Fruit fly (Drosophila melanogaster): Measurements from ENCODE around the gene CG43335.

Gene CG43335

DNA sequence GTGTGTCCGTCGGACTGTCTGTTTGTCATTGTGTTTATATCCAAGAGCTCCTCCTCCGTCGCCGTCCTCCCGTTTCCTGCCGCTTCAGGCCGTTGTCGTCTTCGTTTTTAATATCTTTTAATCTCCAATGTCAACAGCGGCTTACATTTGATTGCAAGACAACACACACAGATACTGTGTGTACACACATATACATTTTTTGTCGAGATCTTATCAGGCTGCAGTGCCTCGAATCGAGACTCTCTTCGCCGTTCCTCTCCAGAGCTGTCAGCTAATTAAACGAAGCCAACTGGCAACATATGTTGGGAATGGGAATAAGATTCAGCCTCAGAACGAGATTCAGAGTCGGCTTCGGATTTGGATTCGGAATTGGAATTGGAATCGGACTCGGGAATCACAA is 35.3 kb downstream of the CG43335 start (continued):
- TF ChIP-seq CG8924 (tag; optimal IDR thresholded peaks at IDR 0.05) (no peak), HLH54F (GFP tag; optimal IDR thresholded peaks at IDR 0.05) (no peak), Opbp (GFP tag; IDR thresholded peaks at IDR 0.05; ENCODE audit: partially characterized antibody) (no peak), Oli (tag; optimal IDR thresholded peaks at IDR 0.05) (no peak), CG11560 (tag; IDR thresholded peaks at IDR 0.05) (no peak), Dek (tag; optimal IDR thresholded peaks at IDR 0.05) (no peak), CG4328 (GFP tag; optimal IDR thresholded peaks at IDR 0.05) (no peak), Hr39 (optimal IDR thresholded peaks at IDR 0.05) (no peak), zf30C (GFP tag; optimal IDR thresholded peaks at IDR 0.05) (no peak), D19A (tag; optimal IDR thresholded peaks at IDR 0.05) (no peak), odd (GFP tag; optimal IDR thresholded peaks at IDR 0.05) (peak; percentile 27), sqz (GFP tag; optimal IDR thresholded peaks at IDR 0.05) (no peak), CG2120 (GFP tag; optimal IDR thresholded peaks at IDR 0.05) (no peak), CG33213 (GFP tag; optimal IDR thresholded peaks at IDR 0.05) (no peak), NC2β (GFP tag; optimal IDR thresholded peaks at IDR 0.05) (no peak), CG34224 (GFP tag; IDR thresholded peaks at IDR 0.05; ENCODE audit: partially characterized antibody) (no peak), Aef1 (GFP tag; IDR thresholded peaks at IDR 0.05) (no peak), Atf3 (GFP tag; optimal IDR thresholded peaks at IDR 0.05) (no peak), Oaz (GFP tag; IDR thresholded peaks at IDR 0.05) (no peak), B-H1 (GFP tag; IDR thresholded peaks at IDR 0.05) (no peak), Hmr (GFP tag; optimal IDR thresholded peaks at IDR 0.05) (no peak), chinmo (GFP tag; IDR thresholded peaks at IDR 0.05; ENCODE audit: partially characterized antibody) (no peak), sug (tag; optimal IDR thresholded peaks at IDR 0.05) (no peak), NC2α (GFP tag; optimal IDR thresholded peaks at IDR 0.05) (no peak), CG15269 (tag; optimal IDR thresholded peaks at IDR 0.05) (no peak), CG16863 (GFP tag; optimal IDR thresholded peaks at IDR 0.05) (no peak), gsb (GFP tag; IDR thresholded peaks at IDR 0.05) (no peak), Optix (GFP tag; IDR thresholded peaks at IDR 0.05) (no peak), kah (GFP tag; optimal IDR thresholded peaks at IDR 0.05) (no peak), CoRest (tag; optimal IDR thresholded peaks at IDR 0.05) (no peak), Dref (GFP tag; IDR thresholded peaks at IDR 0.05) (no peak), sr (GFP tag; IDR thresholded peaks at IDR 0.05) (no peak), run (tag; optimal IDR thresholded peaks at IDR 0.05) (no peak), CG5180 (GFP tag; optimal IDR thresholded peaks at IDR 0.05) (peak; percentile 8), BEAF-32 (GFP tag; optimal IDR thresholded peaks at IDR 0.05) (no peak), CG12071 (GFP tag; optimal IDR thresholded peaks at IDR 0.05) (no peak), Xrp1 (GFP tag; IDR thresholded peaks at IDR 0.05) (peak; percentile 61), ap (GFP tag; IDR thresholded peaks at IDR 0.05) (no peak), CG15479 (GFP tag; optimal IDR thresholded peaks at IDR 0.05) (peak; percentile 19), cg (GFP tag; optimal IDR thresholded peaks at IDR 0.05) (peak; percentile 42), trem (tag; optimal IDR thresholded peaks at IDR 0.05) (no peak), HLH4C (GFP tag; IDR thresholded peaks at IDR 0.05; ENCODE audit: partially characterized antibody) (no peak), Adf1 (GFP tag; IDR thresholded peaks at IDR 0.05) (no peak), klu (GFP tag; IDR thresholded peaks at IDR 0.05) (no peak), Elba2 (GFP tag; optimal IDR thresholded peaks at IDR 0.05) (no peak), CG14710 (tag; optimal IDR thresholded peaks at IDR 0.05) (peak; percentile 6), CG1647 (GFP tag; optimal IDR thresholded peaks at IDR 0.05) (no peak), unc-4 (GFP tag; IDR thresholded peaks at IDR 0.05; ENCODE audit: partially characterized antibody) (no peak), da (GFP tag; optimal IDR thresholded peaks at IDR 0.05) (no peak), MTF-1 (GFP tag; optimal IDR thresholded peaks at IDR 0.05; ENCODE audit: borderline replicate concordance) (peak; percentile 54), Atf6 (GFP tag; IDR thresholded peaks at IDR 0.05) (no peak), ac (GFP tag; optimal IDR thresholded peaks at IDR 0.05) (peak; percentile 24)
